Worm (Caenorhabditis elegans): ENCODE results near the gene C02B10.3.

DNA sequence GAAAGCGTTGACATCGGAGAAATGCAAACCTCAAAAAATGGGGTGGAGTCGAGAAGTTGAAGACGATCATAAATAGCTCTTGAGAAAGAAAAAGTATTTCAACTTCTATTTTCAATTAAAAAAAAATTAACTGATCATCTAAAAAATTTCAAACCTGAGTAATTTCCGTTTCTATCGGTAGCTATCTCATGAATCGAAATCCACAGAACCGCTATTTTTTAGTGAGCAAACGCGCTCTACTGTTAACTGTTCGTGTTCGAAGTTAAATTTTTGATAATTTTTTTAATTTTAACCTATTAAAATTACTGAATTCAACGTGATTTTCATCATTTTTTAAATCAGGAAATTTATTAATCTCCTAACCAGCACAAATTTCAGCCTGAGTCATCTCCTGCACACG, 19.2 kb downstream of the C02B10.3 start:
- TF ChIP-seq nhr-237 (tag; optimal IDR thresholded peaks at IDR 0.05) (no peak), ces-1 (GFP tag; optimal IDR thresholded peaks at IDR 0.05) (no peak), alr-1 (tag; optimal IDR thresholded peaks at IDR 0.05; ENCODE audit: borderline replicate concordance) (no peak), ama-1 (optimal IDR thresholded peaks at IDR 0.05) (no peak), elt-3 (tag; optimal IDR thresholded peaks at IDR 0.05) (no peak), dpl-1 (GFP tag; optimal IDR thresholded peaks at IDR 0.05) (no peak), unc-130 (tag; optimal IDR thresholded peaks at IDR 0.05) (no peak), snu-23 (GFP tag; optimal IDR thresholded peaks at IDR 0.05) (no peak), lin-15B (tag; optimal IDR thresholded peaks at IDR 0.05) (no peak), nhr-19 (GFP tag; conservative IDR thresholded peaks at IDR 0.05) (no peak), unc-62 (GFP tag; optimal IDR thresholded peaks at IDR 0.05) (no peak), mdl-1 (tag; optimal IDR thresholded peaks at IDR 0.05) (no peak), pax-3 (tag; optimal IDR thresholded peaks at IDR 0.05) (no peak), ztf-4 (tag; optimal IDR thresholded peaks at IDR 0.05) (no peak)

Measured in whole organism, L1 larva.